Worm (Caenorhabditis elegans) whole organism, L3 larva: ENCODE results near the gene rig-4.

ENCODE experiments used
- ama-1 ChIP-seq: fragments of 150-350 bp; optimal IDR thresholded peaks from 2 replicates; lab custom pipeline; 2018
- pqm-1 ChIP-seq: fragments of 150-350 bp; optimal IDR thresholded peaks from 2 replicates; lab custom pipeline; 2017; ENCODE audit warnings: missing biosample characterization, missing genetic modification characterization, inconsistent platforms

ce11 chrIV:7954006-7954405 lies 49.9 kb downstream of the rig-4 start:
- TF ChIP-seq pqm-1 (tag; lab: Kevin White, UChicago), result no peak
- no peak for TF ChIP-seq ama-1 (lab: Kevin White, UChicago)
